Fruit fly (Drosophila melanogaster): ENCODE results near the gene Septin2.

Gene Septin2

dm6 chr3R:20549017-20549854 is 38.9 kb downstream of the Septin2 start (continued):
- TF ChIP-seq CG3163 (GFP tag; optimal IDR thresholded peaks at IDR 0.05) (no peak), HLHmδ (GFP tag; optimal IDR thresholded peaks at IDR 0.05) (no peak), PHDP (tag; optimal IDR thresholded peaks at IDR 0.05) (no peak), CG7987 (GFP tag; optimal IDR thresholded peaks at IDR 0.05) (peak; percentile 20), Neu2 (GFP tag; optimal IDR thresholded peaks at IDR 0.05; ENCODE audit: borderline replicate concordance) (no peak), CG2120 (GFP tag; optimal IDR thresholded peaks at IDR 0.05) (peak; percentile 40), chm (GFP tag; IDR thresholded peaks at IDR 0.05) (no peak), pita (GFP tag; optimal IDR thresholded peaks at IDR 0.05) (no peak), toy (GFP tag; IDR thresholded peaks at IDR 0.05) (no peak), CG17328 (GFP tag; IDR thresholded peaks at IDR 0.05) (no peak), ERR (GFP tag; optimal IDR thresholded peaks at IDR 0.05) (no peak), CG7372 (GFP tag; IDR thresholded peaks at IDR 0.05) (no peak), otp (GFP tag; IDR thresholded peaks at IDR 0.05) (no peak), bigmax (GFP tag; optimal IDR thresholded peaks at IDR 0.05) (no peak), CG11695 (GFP tag; IDR thresholded peaks at IDR 0.05) (0 out of 3 replicates have a peak, but pooled peaks have one; percentile 7), CkIIα-i1 (GFP tag; IDR thresholded peaks at IDR 0.05) (no peak), CG33557 (GFP tag; optimal IDR thresholded peaks at IDR 0.05) (no peak), corto (GFP tag; optimal IDR thresholded peaks at IDR 0.05) (no peak), fu2 (GFP tag; optimal IDR thresholded peaks at IDR 0.05) (no peak), trh (GFP tag; optimal IDR thresholded peaks at IDR 0.05) (no peak), HHEX (GFP tag; optimal IDR thresholded peaks at IDR 0.05) (no peak), bab2 (GFP tag; optimal IDR thresholded peaks at IDR 0.05) (no peak), Myb (GFP tag; optimal IDR thresholded peaks at IDR 0.05) (no peak), ewg (GFP tag; optimal IDR thresholded peaks at IDR 0.05) (no peak), bbx (GFP tag; IDR thresholded peaks at IDR 0.05; ENCODE audit: partially characterized antibody) (no peak), Dbx (GFP tag; IDR thresholded peaks at IDR 0.05) (peak; percentile 14; the same call in 1 of the 3 replicates), Kr (GFP tag; optimal IDR thresholded peaks at IDR 0.05) (no peak), CG13775 (GFP tag; optimal IDR thresholded peaks at IDR 0.05) (no peak), hth (optimal IDR thresholded peaks at IDR 0.05) (no peak), ftz-f1 (GFP tag; optimal IDR thresholded peaks at IDR 0.05) (no peak), ash1 (GFP tag; optimal IDR thresholded peaks at IDR 0.05) (no peak), CG17385 (GFP tag; optimal IDR thresholded peaks at IDR 0.05) (no peak), CG32532 (GFP tag; IDR thresholded peaks at IDR 0.05) (no peak), CG6175 (GFP tag; IDR thresholded peaks at IDR 0.05) (no peak), NFAT (GFP tag; IDR thresholded peaks at IDR 0.05) (no peak), nom (GFP tag; optimal IDR thresholded peaks at IDR 0.05) (no peak), CG12299 (tag; optimal IDR thresholded peaks at IDR 0.05) (no peak), seq (GFP tag; IDR thresholded peaks at IDR 0.05) (no peak), CG8388 (GFP tag; optimal IDR thresholded peaks at IDR 0.05) (no peak), org-1 (GFP tag; optimal IDR thresholded peaks at IDR 0.05) (no peak), Dad (GFP tag; optimal IDR thresholded peaks at IDR 0.05) (no peak), H15 (GFP tag; IDR thresholded peaks at IDR 0.05) (no peak), zf30C (GFP tag; optimal IDR thresholded peaks at IDR 0.05) (no peak), CG8924 (tag; optimal IDR thresholded peaks at IDR 0.05) (no peak), gsb-n (tag; optimal IDR thresholded peaks at IDR 0.05) (no peak), gcm2 (GFP tag; optimal IDR thresholded peaks at IDR 0.05) (no peak), lilli (GFP tag; optimal IDR thresholded peaks at IDR 0.05) (no peak), fru (optimal IDR thresholded peaks at IDR 0.05) (no peak), CG3726 (GFP tag; IDR thresholded peaks at IDR 0.05) (no peak), CG31365 (tag; optimal IDR thresholded peaks at IDR 0.05) (no peak), CG13624 (GFP tag; optimal IDR thresholded peaks at IDR 0.05) (no peak)
